Fruit fly (Drosophila melanogaster) whole organism, embryonic: Measurements from ENCODE around the gene CG13471.

Experiments used
- Ada2b ChIP-seq: fragments of 200-800 bp; sonication (Bioruptor generic); IDR thresholded peaks from 2 replicates; pipeline ENCODE4 v1.3.6; 2022; ENCODE audit warnings: missing biosample characterization, missing genetic modification characterization
- Adf1 ChIP-seq: fragments of 200-800 bp; sonication (Bioruptor generic); IDR thresholded peaks from 2 replicates; pipeline ENCODE4 v1.3.6; 2022; ENCODE audit warnings: missing biosample characterization, missing genetic modification characterization
- Aef1 ChIP-seq: fragments of 200-800 bp; sonication (Bioruptor generic); IDR thresholded peaks from 3 replicates; pipeline ENCODE4 v1.3.6; 2022; ENCODE audit warnings: missing biosample characterization, missing genetic modification characterization
- CG10654 ChIP-seq: fragments of 200-800 bp; sonication (Bioruptor generic); optimal IDR thresholded peaks from 2 replicates; lab custom pipeline; 2016; ENCODE audit warnings: missing biosample characterization, missing genetic modification characterization
- CG11398 ChIP-seq: fragments of 200-800 bp; sonication (Bioruptor generic); optimal IDR thresholded peaks from 2 replicates; lab custom pipeline; 2016; ENCODE audit warnings: missing biosample characterization, missing genetic modification characterization
- CG11456 ChIP-seq: fragments of 200-800 bp; sonication (Bioruptor generic); IDR thresholded peaks from 3 replicates; pipeline ENCODE4 v1.3.6; 2022; ENCODE audit warnings: missing biosample characterization, missing genetic modification characterization
- CG11560 ChIP-seq: fragments of 200-800 bp; sonication (Bioruptor generic); IDR thresholded peaks from 3 replicates; pipeline ENCODE4 v1.3.6; 2022; ENCODE audit warnings: missing biosample characterization, missing genetic modification characterization
- CG11696 ChIP-seq: fragments of 200-800 bp; sonication (Bioruptor generic); IDR thresholded peaks from 2 replicates; pipeline ENCODE4 v1.3.6; 2022; ENCODE audit warnings: missing biosample characterization, missing genetic modification characterization
- CG12236 ChIP-seq: fragments of 200-800 bp; sonication (Bioruptor generic); optimal IDR thresholded peaks from 2 replicates; lab custom pipeline; 2016; ENCODE audit warnings: missing biosample characterization, missing genetic modification characterization
- CG12744 ChIP-seq: fragments of 200-800 bp; sonication (Bioruptor generic); optimal IDR thresholded peaks from 2 replicates; lab custom pipeline; 2016; ENCODE audit warnings: missing biosample characterization, missing genetic modification characterization
- CG12942 ChIP-seq: fragments of 200-800 bp; sonication (Bioruptor generic); optimal IDR thresholded peaks from 3 replicates; lab custom pipeline; 2016; ENCODE audit warnings: missing biosample characterization, missing genetic modification characterization
- CG17568 ChIP-seq: fragments of 200-800 bp; sonication (Bioruptor generic); optimal IDR thresholded peaks from 2 replicates; lab custom pipeline; 2018; ENCODE audit warnings: missing biosample characterization, mild to moderate bottlenecking, missing genetic modification characterization, moderate library complexity
- CG18599 ChIP-seq: fragments of 200-800 bp; sonication (Bioruptor generic); optimal IDR thresholded peaks from 3 replicates; lab custom pipeline; 2017; ENCODE audit warnings: missing biosample characterization, missing genetic modification characterization, mild to moderate bottlenecking, moderate library complexity, missing genetic modification reagents
- CG18764 ChIP-seq: fragments of 200-800 bp; sonication (Bioruptor generic); optimal IDR thresholded peaks from 3 replicates; lab custom pipeline; 2016; ENCODE audit warnings: missing biosample characterization, missing genetic modification characterization
- CG2129 ChIP-seq: fragments of 200-800 bp; sonication (Bioruptor generic); IDR thresholded peaks from 2 replicates; pipeline ENCODE4 v1.3.6; 2022; ENCODE audit warnings: missing biosample characterization, missing genetic modification characterization; ENCODE audit not compliant: partially characterized antibody
- CG31441 ChIP-seq: fragments of 200-800 bp; sonication (Bioruptor generic); IDR thresholded peaks from 2 replicates; pipeline ENCODE4 v1.3.6; 2022; ENCODE audit warnings: missing biosample characterization, missing genetic modification characterization
- CG3163 ChIP-seq: fragments of 200-800 bp; sonication (Bioruptor generic); optimal IDR thresholded peaks from 3 replicates; lab custom pipeline; 2016; ENCODE audit warnings: missing biosample characterization, missing genetic modification characterization
- CG34422 ChIP-seq: fragments of 200-800 bp; sonication (Bioruptor generic); IDR thresholded peaks from 3 replicates; pipeline ENCODE4 v1.3.6; 2022; ENCODE audit warnings: missing biosample characterization, missing genetic modification characterization
- CG42726 ChIP-seq: fragments of 200-800 bp; sonication (Bioruptor generic); IDR thresholded peaks from 2 replicates; pipeline ENCODE4 v1.3.6; 2022; ENCODE audit warnings: missing biosample characterization, missing genetic modification characterization; ENCODE audit not compliant: partially characterized antibody
- CG43689 ChIP-seq: fragments of 200-800 bp; sonication (Bioruptor generic); IDR thresholded peaks from 2 replicates; pipeline ENCODE4 v1.3.6; 2022; ENCODE audit warnings: missing biosample characterization, missing genetic modification characterization
- CG4424 ChIP-seq: fragments of 200-800 bp; sonication (Bioruptor generic); optimal IDR thresholded peaks from 3 replicates; lab custom pipeline; 2016; ENCODE audit warnings: missing biosample characterization, missing genetic modification characterization
- CG6791 ChIP-seq: fragments of 200-800 bp; sonication (Bioruptor generic); IDR thresholded peaks from 3 replicates; pipeline ENCODE4 v1.3.6; 2022; ENCODE audit warnings: missing biosample characterization, missing genetic modification characterization; ENCODE audit not compliant: partially characterized antibody
- CG7928 ChIP-seq: fragments of 200-800 bp; sonication (Bioruptor generic); optimal IDR thresholded peaks from 2 replicates; lab custom pipeline; 2017; ENCODE audit warnings: missing biosample characterization, mild to moderate bottlenecking, missing genetic modification characterization
- CG7963 ChIP-seq: fragments of 200-800 bp; sonication (Bioruptor generic); IDR thresholded peaks from 3 replicates; pipeline ENCODE4 v1.3.6; 2022; ENCODE audit warnings: missing biosample characterization, missing genetic modification characterization; ENCODE audit not compliant: partially characterized antibody
- CrebB ChIP-seq: fragments of 200-800 bp; sonication (Bioruptor generic); optimal IDR thresholded peaks from 3 replicates; lab custom pipeline; 2018; ENCODE audit warnings: missing biosample characterization, mild to moderate bottlenecking, missing genetic modification characterization
- Dip2 ChIP-seq: fragments of 200-800 bp; sonication (Bioruptor generic); IDR thresholded peaks from 2 replicates; pipeline ENCODE4 v1.3.6; 2022; ENCODE audit warnings: missing biosample characterization, missing genetic modification characterization
- HLH4C ChIP-seq: fragments of 200-800 bp; sonication (Bioruptor generic); IDR thresholded peaks from 3 replicates; pipeline ENCODE4 v1.3.6; 2022; ENCODE audit warnings: missing biosample characterization, missing genetic modification characterization; ENCODE audit not compliant: partially characterized antibody
- Rfx ChIP-seq: fragments of 200-800 bp; sonication (Bioruptor generic); IDR thresholded peaks from 2 replicates; pipeline ENCODE4 v1.3.6; 2022; ENCODE audit warnings: missing biosample characterization, missing genetic modification characterization
- Scr ChIP-seq: fragments of 200-800 bp; sonication (Bioruptor generic); IDR thresholded peaks from 2 replicates; pipeline ENCODE4 v1.3.6; 2022; ENCODE audit warnings: missing biosample characterization, missing genetic modification characterization; ENCODE audit not compliant: partially characterized antibody
- Six4 ChIP-seq: fragments of 200-800 bp; sonication (Bioruptor generic); optimal IDR thresholded peaks from 2 replicates; lab custom pipeline; 2016; ENCODE audit warnings: missing biosample characterization, missing genetic modification characterization
- Spps ChIP-seq: fragments of 200-800 bp; sonication (Bioruptor generic); optimal IDR thresholded peaks from 2 replicates; lab custom pipeline; 2018; ENCODE audit warnings: missing biosample characterization, mild to moderate bottlenecking, missing genetic modification characterization
- Ssrp ChIP-seq: fragments of 200-800 bp; sonication (Bioruptor generic); optimal IDR thresholded peaks from 2 replicates; lab custom pipeline; 2018; ENCODE audit warnings: missing biosample characterization, mild to moderate bottlenecking, missing genetic modification characterization, moderate library complexity
- Vsx1 ChIP-seq: fragments of 200-800 bp; sonication (Bioruptor generic); optimal IDR thresholded peaks from 2 replicates; lab custom pipeline; 2017; ENCODE audit warnings: missing biosample characterization, mild to moderate bottlenecking, missing genetic modification characterization, missing genetic modification reagents
- ab ChIP-seq: fragments of 200-800 bp; sonication (Bioruptor generic); optimal IDR thresholded peaks from 2 replicates; lab custom pipeline; 2016; ENCODE audit warnings: missing biosample characterization, missing genetic modification characterization
- ara ChIP-seq: fragments of 200-800 bp; sonication (Bioruptor generic); IDR thresholded peaks from 2 replicates; pipeline ENCODE4 v1.3.6; 2022; ENCODE audit warnings: missing biosample characterization, missing genetic modification characterization
- ase ChIP-seq: fragments of 200-800 bp; sonication (Bioruptor generic); IDR thresholded peaks from 3 replicates; pipeline ENCODE4 v1.3.6; 2022; ENCODE audit warnings: missing biosample characterization, missing genetic modification characterization
- bsh ChIP-seq, 2 experiments: fragments of 200-800 bp; sonication (Bioruptor generic); optimal IDR thresholded peaks; 2 replicates each; lab custom pipeline; 2017 to 2018; ENCODE audit warnings: mild to moderate bottlenecking in 2 of 2, missing biosample characterization in 2 of 2, missing genetic modification characterization in 2 of 2, moderate library complexity in 1 of 2
- caup ChIP-seq: fragments of 200-800 bp; sonication (Bioruptor generic); optimal IDR thresholded peaks from 3 replicates; lab custom pipeline; 2017; ENCODE audit warnings: missing biosample characterization, mild to moderate bottlenecking, missing genetic modification characterization, moderate library complexity; ENCODE audit not compliant: severe bottlenecking
- disco-r ChIP-seq: fragments of 200-800 bp; sonication (Bioruptor generic); optimal IDR thresholded peaks from 2 replicates; lab custom pipeline; 2016; ENCODE audit warnings: missing biosample characterization, missing genetic modification characterization
- gfzf ChIP-seq: fragments of 200-800 bp; sonication (Bioruptor generic); optimal IDR thresholded peaks from 2 replicates; lab custom pipeline; 2016; ENCODE audit warnings: missing biosample characterization, mild to moderate bottlenecking, missing genetic modification characterization, moderate library complexity
- pb ChIP-seq: fragments of 200-800 bp; sonication (Bioruptor generic); optimal IDR thresholded peaks from 3 replicates; lab custom pipeline; 2016; ENCODE audit warnings: missing biosample characterization, missing genetic modification characterization
- prd ChIP-seq, 3 experiments: fragments of >200 bp in 2 of 3; fragments of 200-800 bp in 1 of 3; sonication (Bioruptor generic) in 1 of 3; optimal IDR thresholded peaks in 2 of 3; IDR thresholded peaks in 1 of 3; 2 replicates in 2 of 3; 3 replicates in 1 of 3; pipeline versions ENCODE4 v1.3.6 to Lab custom; 2017 to 2022; ENCODE audit warnings: missing biosample characterization in 1 of 3, missing genetic modification characterization in 1 of 3
- ro ChIP-seq: fragments of 200-800 bp; sonication (Bioruptor generic); IDR thresholded peaks from 2 replicates; pipeline ENCODE4 v1.3.6; 2022; ENCODE audit warnings: missing biosample characterization, missing genetic modification characterization
- slbo ChIP-seq: fragments of 200-800 bp; sonication (Bioruptor generic); IDR thresholded peaks from 2 replicates; pipeline ENCODE4 v1.3.6; 2022; ENCODE audit warnings: missing biosample characterization, missing genetic modification characterization
- sob ChIP-seq: fragments of 200-800 bp; sonication (Bioruptor generic); IDR thresholded peaks from 2 replicates; pipeline ENCODE4 v1.3.6; 2022; ENCODE audit warnings: missing biosample characterization, missing genetic modification characterization
- tap ChIP-seq: fragments of 200-800 bp; optimal IDR thresholded peaks from 3 replicates; lab custom pipeline; 2019; ENCODE audit warnings: missing biosample characterization, mild to moderate bottlenecking, missing genetic modification characterization, moderate library complexity
- tup ChIP-seq: fragments of 200-800 bp; sonication (Bioruptor generic); optimal IDR thresholded peaks from 2 replicates; lab custom pipeline; 2016; ENCODE audit warnings: missing biosample characterization, mild to moderate bottlenecking, missing genetic modification characterization, moderate library complexity
- zfh2 ChIP-seq: fragments of 200-800 bp; sonication (Bioruptor generic); optimal IDR thresholded peaks from 2 replicates; lab custom pipeline; 2016; ENCODE audit warnings: missing biosample characterization, missing genetic modification characterization

CG13471 gene

DNA sequence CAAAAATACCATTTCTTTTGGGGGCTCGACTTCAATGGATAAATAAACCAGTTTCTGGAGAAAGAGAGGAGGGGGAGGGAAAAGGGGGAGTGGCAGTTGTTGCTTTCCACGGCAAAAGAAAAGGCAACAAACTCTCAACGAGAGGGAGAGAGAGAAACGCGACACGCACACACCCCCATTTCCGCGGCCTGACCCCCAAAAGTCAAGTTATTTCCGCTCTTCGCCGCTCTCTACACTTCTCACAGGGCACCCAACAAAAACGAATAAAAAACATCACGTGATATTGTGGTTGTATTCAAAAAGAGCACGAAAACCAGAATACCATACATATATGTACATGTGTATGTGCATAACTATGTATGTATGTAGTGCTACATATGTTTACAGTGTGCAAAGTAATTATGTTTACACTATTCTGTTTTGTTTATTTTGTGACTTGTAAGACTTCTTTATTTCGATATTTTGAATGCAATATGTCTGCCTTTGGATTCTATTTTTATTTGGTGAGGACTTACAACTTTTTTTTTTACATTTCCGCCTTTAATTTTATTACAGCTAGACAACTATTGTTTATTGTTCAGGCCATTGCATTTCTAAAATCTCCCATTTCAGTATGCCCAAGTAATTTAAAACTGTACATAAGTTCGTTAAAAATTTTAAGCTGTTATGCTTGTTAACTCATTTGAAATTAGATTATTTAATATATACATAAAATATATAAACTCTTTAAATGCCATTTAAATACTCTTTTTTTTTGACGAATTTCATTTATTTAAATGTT lies 48.0 kb upstream of the CG13471 start (continued):
- no peak for TF ChIP-seq ro (GFP tag; lab: Robert Waterston, UW)
- TF ChIP-seq tup (GFP tag; lab: Kevin White, UChicago) = no peak
- peak; percentile 38 for TF ChIP-seq CG18764 (GFP tag; lab: Kevin White, UChicago)
- TF ChIP-seq Aef1 (GFP tag; lab: Robert Waterston, UW) = no peak; the same call in 2 of the 3 replicates
- peak; percentile 61 to 62 for TF ChIP-seq bsh (GFP tag; optimal IDR thresholded peaks at IDR 0.05; lab: Kevin White, UChicago)
- no peak for TF ChIP-seq Dip2 (GFP tag; lab: Robert Waterston, UW)
- no peak for TF ChIP-seq zfh2 (GFP tag; lab: Kevin White, UChicago)
- TF ChIP-seq CG11398 (GFP tag; lab: Kevin White, UChicago) = peak; percentile 25
- no peak for TF ChIP-seq prd (optimal IDR thresholded peaks at IDR 0.05; lab: Kevin White, UChicago)
- TF ChIP-seq prd (GFP tag; IDR thresholded peaks at IDR 0.05; lab: Robert Waterston, UW) = peak; percentile 51; the same call in 1 of the 3 replicates
- peak; percentile 23; the same call in 2 of the 3 replicates for TF ChIP-seq CG34422 (GFP tag; lab: Robert Waterston, UW)
- peak; percentile 82 for TF ChIP-seq CG31441 (GFP tag; lab: Robert Waterston, UW)
- peak; percentile 80 for TF ChIP-seq Ssrp (tag; lab: Kevin White, UChicago)
- no peak for TF ChIP-seq CG7963 (GFP tag; lab: Robert Waterston, UW)
- TF ChIP-seq caup (GFP tag; lab: Kevin White, UChicago) = peak; percentile 29
- no peak for TF ChIP-seq CG6791
- TF ChIP-seq CG42726 (GFP tag; lab: Robert Waterston, UW) = no peak
- peak; percentile 53 for TF ChIP-seq CG18599 (GFP tag; lab: Kevin White, UChicago)
- TF ChIP-seq CG11696 (GFP tag; lab: Robert Waterston, UW) = no peak; the same call in 1 of the 2 replicates
- peak; percentile 80 for TF ChIP-seq CrebB (tag; lab: Kevin White, UChicago)
- peak; percentile 31 for TF ChIP-seq CG3163 (GFP tag; lab: Kevin White, UChicago)
- peak; percentile 20 for TF ChIP-seq CG12236
- peak; percentile 2 for TF ChIP-seq CG10654
- TF ChIP-seq ase (GFP tag; lab: Robert Waterston, UW) = peak; percentile 51; the same call in 1 of the 3 replicates
- no peak for TF ChIP-seq tap (tag; lab: Kevin White, UChicago)
- TF ChIP-seq Rfx (GFP tag; lab: Robert Waterston, UW) = 0 out of 2 replicates have a peak, but pooled peaks have one; percentile 49
- peak; percentile 14; the same call in 1 of the 2 replicates for TF ChIP-seq Scr (GFP tag; lab: Robert Waterston, UW)
- TF ChIP-seq CG2129 (GFP tag; lab: Robert Waterston, UW) = no peak
- TF ChIP-seq ara (GFP tag; lab: Robert Waterston, UW) = peak; percentile 53; the same call in 1 of the 2 replicates
- TF ChIP-seq Six4 (GFP tag; lab: Kevin White, UChicago) = peak; percentile 21
- peak; percentile 52 for TF ChIP-seq Ada2b (GFP tag; lab: Robert Waterston, UW)
- TF ChIP-seq CG11560 (tag; lab: Robert Waterston, UW) = no peak
- no peak for TF ChIP-seq HLH4C (GFP tag; lab: Robert Waterston, UW)
- peak; percentile 79 for TF ChIP-seq CG4424 (GFP tag; lab: Kevin White, UChicago)
- no peak; the same call in 1 of the 2 replicates for TF ChIP-seq Adf1
- TF ChIP-seq pb (GFP tag; lab: Kevin White, UChicago) = peak; percentile 55
- peak; percentile 36 for TF ChIP-seq disco-r
- peak; percentile 7 for TF ChIP-seq CG12942
- no peak for TF ChIP-seq gfzf
- TF ChIP-seq slbo = peak; percentile 56
- TF ChIP-seq Vsx1 (GFP tag; lab: Kevin White, UChicago) = peak; percentile 45
- peak; percentile 18 for TF ChIP-seq Spps (tag; lab: Kevin White, UChicago)
- no peak for TF ChIP-seq CG7928 (GFP tag; lab: Kevin White, UChicago)
- TF ChIP-seq CG12744 (GFP tag; lab: Kevin White, UChicago) = no peak
- TF ChIP-seq CG17568 (GFP tag; lab: Kevin White, UChicago) = peak; percentile 64
- TF ChIP-seq CG11456 = 0 out of 3 replicates have a peak, but pooled peaks have one; percentile 20
- TF ChIP-seq sob (GFP tag; lab: Robert Waterston, UW) = peak; percentile 38; the same call in 1 of the 2 replicates
- no peak for TF ChIP-seq ab (GFP tag; lab: Kevin White, UChicago)
- TF ChIP-seq CG43689 (GFP tag; lab: Robert Waterston, UW) = no peak
